Worm (Caenorhabditis elegans): ENCODE measurements around the gene sbds-1.

The sbds-1 gene

ce11 chrIII:656660-657059 lies 18.4 kb upstream of the sbds-1 start:
- TF ChIP-seq F22D6.2 (tag; optimal IDR thresholded peaks at IDR 0.05) = no peak
- no peak for TF ChIP-seq sdz-38 (tag; optimal IDR thresholded peaks at IDR 0.05)
- TF ChIP-seq snpc-1.3 (tag; optimal IDR thresholded peaks at IDR 0.05; ENCODE audit: insufficient read depth) = no peak
- no peak for TF ChIP-seq F57C9.4 (tag; optimal IDR thresholded peaks at IDR 0.05)
- TF ChIP-seq cebp-2 (GFP tag; IDR thresholded peaks at IDR 0.05) = no peak
- TF ChIP-seq lsl-1 (GFP tag; optimal IDR thresholded peaks at IDR 0.05) = no peak
- no peak for TF ChIP-seq let-607 (tag; optimal IDR thresholded peaks at IDR 0.05)
- no peak for TF ChIP-seq nhr-27 (tag; optimal IDR thresholded peaks at IDR 0.05)
- TF ChIP-seq snpc-1.1 (tag; optimal IDR thresholded peaks at IDR 0.05; ENCODE audit: insufficient read depth) = no peak
- TF ChIP-seq madf-3 (GFP tag; IDR thresholded peaks at IDR 0.05) = no peak
- no peak for TF ChIP-seq ceh-79 (tag; optimal IDR thresholded peaks at IDR 0.05)
- TF ChIP-seq mxl-1 (tag; optimal IDR thresholded peaks at IDR 0.05) = no peak
- TF ChIP-seq attf-3 (GFP tag; conservative IDR thresholded peaks at IDR 0.05) = no peak
- no peak for TF ChIP-seq repo-1 (tag; optimal IDR thresholded peaks at IDR 0.05)
- no peak for TF ChIP-seq nfyb-1 (GFP tag; IDR thresholded peaks at IDR 0.05)
- no peak for TF ChIP-seq cebp-1 (GFP tag; IDR thresholded peaks at IDR 0.05)
- no peak for TF ChIP-seq cebp-1 (tag; optimal IDR thresholded peaks at IDR 0.05)
- TF ChIP-seq ceh-100 (GFP tag; IDR thresholded peaks at IDR 0.05) = no peak
- no peak for TF ChIP-seq somi-1 (GFP tag; optimal IDR thresholded peaks at IDR 0.05)

ce11 chrIII:654365-654764 lies 16.1 kb upstream of the sbds-1 start:
- 0 out of 2 replicates have a peak, but pooled peaks have one; percentile 21 for TF ChIP-seq dox-1 (GFP tag; IDR thresholded peaks at IDR 0.05)
- no peak for TF ChIP-seq F10E7.11 (tag; optimal IDR thresholded peaks at IDR 0.05)
- TF ChIP-seq mel-28 (tag; optimal IDR thresholded peaks at IDR 0.05; ENCODE audit: borderline replicate concordance) = no peak
- TF ChIP-seq egl-44 (GFP tag; IDR thresholded peaks at IDR 0.05) = no peak
- no peak for TF ChIP-seq F23B12.7 (tag; optimal IDR thresholded peaks at IDR 0.05; ENCODE audit: insufficient read depth)
- no peak for TF ChIP-seq Y56A3A.18 (GFP tag; IDR thresholded peaks at IDR 0.05)
- no peak for TF ChIP-seq Y67H2A.10 (GFP tag; conservative IDR thresholded peaks at IDR 0.05)
- no peak for TF ChIP-seq ceh-40 (GFP tag; IDR thresholded peaks at IDR 0.05)
- TF ChIP-seq hrde-1 (tag; optimal IDR thresholded peaks at IDR 0.05; ENCODE audit: borderline replicate concordance) = no peak
- TF ChIP-seq sdz-38 (tag; optimal IDR thresholded peaks at IDR 0.05) = no peak
- TF ChIP-seq die-1 (tag; optimal IDR thresholded peaks at IDR 0.05) = no peak
- no peak for TF ChIP-seq C06A6.2 (GFP tag; conservative IDR thresholded peaks at IDR 0.05)
- TF ChIP-seq F37B4.10 (GFP tag; IDR thresholded peaks at IDR 0.05) = no peak
- TF ChIP-seq repo-1 (tag; optimal IDR thresholded peaks at IDR 0.05) = no peak
- no peak for TF ChIP-seq ZK185.1 (tag; optimal IDR thresholded peaks at IDR 0.05; ENCODE audit: poor library complexity, severe bottlenecking)
- TF ChIP-seq aptf-2 (GFP tag; conservative IDR thresholded peaks at IDR 0.05) = 0 out of 2 replicates have a peak, but pooled peaks have one; percentile 23
- TF ChIP-seq lag-1 (GFP tag; IDR thresholded peaks at IDR 0.05) = no peak
- no peak for TF ChIP-seq gei-17 (GFP tag; optimal IDR thresholded peaks at IDR 0.05)
- no peak for TF ChIP-seq lin-54 (GFP tag; optimal IDR thresholded peaks at IDR 0.05)
- no peak for TF ChIP-seq him-1 (tag; optimal IDR thresholded peaks at IDR 0.05)
- TF ChIP-seq pha-4 (tag; optimal IDR thresholded peaks at IDR 0.05) = no peak
- 0 out of 2 replicates have a peak, but pooled peaks have one; percentile 12 for TF ChIP-seq F33H1.4 (GFP tag; IDR thresholded peaks at IDR 0.05)
- TF ChIP-seq F52B5.7 (tag; optimal IDR thresholded peaks at IDR 0.05) = no peak
- no peak for TF ChIP-seq ztf-18 (tag; optimal IDR thresholded peaks at IDR 0.05)
- TF ChIP-seq xnd-1 (tag; optimal IDR thresholded peaks at IDR 0.05) = peak; percentile 47
- TF ChIP-seq nfya-1 (tag; optimal IDR thresholded peaks at IDR 0.05; ENCODE audit: borderline replicate concordance, insufficient read depth) = no peak
- no peak for TF ChIP-seq lir-1 (GFP tag; conservative IDR thresholded peaks at IDR 0.05)
- no peak for TF ChIP-seq akir-1 (GFP tag; optimal IDR thresholded peaks at IDR 0.05)
- TF ChIP-seq cebp-2 (GFP tag; IDR thresholded peaks at IDR 0.05) = no peak
- TF ChIP-seq ceh-27 (GFP tag; optimal IDR thresholded peaks at IDR 0.05) = no peak
- no peak for TF ChIP-seq K12H6.12 (tag; optimal IDR thresholded peaks at IDR 0.05)
- TF ChIP-seq ceh-100 (GFP tag; IDR thresholded peaks at IDR 0.05) = no peak; the same call in 1 of the 2 replicates
